Fruit fly (Drosophila melanogaster) Kc167 (cell line): ENCODE measurements around the gene CG18473.

ENCODE experiments used
- Myc ChIP-seq: fragments of >200 bp; optimal IDR thresholded peaks from 2 replicates; lab custom pipeline; 2017; ENCODE audit warnings: missing external identifiers
- Sin3A ChIP-seq: fragments of >200 bp; optimal IDR thresholded peaks from 2 replicates; lab custom pipeline; 2018; ENCODE audit warnings: missing external identifiers
- h ChIP-seq: fragments of >200 bp; optimal IDR thresholded peaks from 3 replicates; lab custom pipeline; 2018; ENCODE audit warnings: missing external identifiers

dm6 chr3R:9338771-9339170, 24.3 kb upstream of the CG18473 start:
- TF ChIP-seq h (no peak), Sin3A (lab: Kevin White, UChicago) (no peak), Myc (lab: Kevin White, UChicago) (no peak)
